Worm (Caenorhabditis elegans): Measurements from ENCODE around the gene mcat-1.
A peak's percentile ranks its signal among the peaks of the same experiment; 100 is the strongest.

Gene mcat-1

ce11 chrII:122494-122893, 31.2 kb upstream of the mcat-1 start:
- TF ChIP-seq fos-1 (tag; optimal IDR thresholded peaks at IDR 0.05) (peak; percentile 88), elt-1 (tag; optimal IDR thresholded peaks at IDR 0.05) (no peak)

- TF ChIP-seq ceh-16 (tag; optimal IDR thresholded peaks at IDR 0.05) (no peak), mbf-1 (tag; optimal IDR thresholded peaks at IDR 0.05) (no peak), nhr-10 (tag; optimal IDR thresholded peaks at IDR 0.05) (no peak), sma-9 (GFP tag; optimal IDR thresholded peaks at IDR 0.05) (no peak), sma-9 (tag; optimal IDR thresholded peaks at IDR 0.05) (no peak), C34F6.9 (tag; optimal IDR thresholded peaks at IDR 0.05) (peak; percentile 8), nhr-21 (tag; optimal IDR thresholded peaks at IDR 0.05) (no peak), alr-1 (tag; optimal IDR thresholded peaks at IDR 0.05) (no peak), egl-27 (tag; optimal IDR thresholded peaks at IDR 0.05) (no peak), snpc-4 (tag; optimal IDR thresholded peaks at IDR 0.05) (no peak), nhr-25 (tag; optimal IDR thresholded peaks at IDR 0.05) (no peak), mab-5 (tag; optimal IDR thresholded peaks at IDR 0.05) (no peak), ama-1 (optimal IDR thresholded peaks at IDR 0.05) (no peak), fos-1 (tag; optimal IDR thresholded peaks at IDR 0.05) (peak; percentile 35), peb-1 (tag; optimal IDR thresholded peaks at IDR 0.05) (no peak), sma-3 (GFP tag; optimal IDR thresholded peaks at IDR 0.05) (peak; percentile 13), nhr-6 (tag; optimal IDR thresholded peaks at IDR 0.05) (no peak), lin-13 (GFP tag; optimal IDR thresholded peaks at IDR 0.05) (no peak)
These were observed 30.7 kb upstream of the mcat-1 start for ce11 chrII:122008-122407.

ce11 chrII:121121-121520, 29.8 kb upstream of the mcat-1 start, which contains the start of gene K10B4.3:
Gene K10B4.3, minus strand, starts transcription at chrII:121221.
- TF ChIP-seq nhr-10 (tag; optimal IDR thresholded peaks at IDR 0.05): no peak
- TF ChIP-seq lsy-2 (tag; optimal IDR thresholded peaks at IDR 0.05): no peak
- TF ChIP-seq blmp-1 (tag; optimal IDR thresholded peaks at IDR 0.05; ENCODE audit: insufficient read depth): no peak
- TF ChIP-seq R02D3.7 (tag; optimal IDR thresholded peaks at IDR 0.05): no peak
- no peak for TF ChIP-seq ceh-82 (tag; optimal IDR thresholded peaks at IDR 0.05)
- TF ChIP-seq nhr-129 (tag; optimal IDR thresholded peaks at IDR 0.05): no peak

ce11 chrII:116916-117315, 25.6 kb upstream of the mcat-1 start, which contains the start of gene srt-54:
Gene srt-54, plus strand, starts transcription at chrII:117216.
- TF ChIP-seq nhr-10 (tag; optimal IDR thresholded peaks at IDR 0.05) (no peak), aly-2 (tag; optimal IDR thresholded peaks at IDR 0.05) (no peak), sma-3 (GFP tag; optimal IDR thresholded peaks at IDR 0.05) (no peak), nhr-12 (tag; optimal IDR thresholded peaks at IDR 0.05) (no peak), sma-9 (GFP tag; optimal IDR thresholded peaks at IDR 0.05) (no peak), sma-9 (tag; optimal IDR thresholded peaks at IDR 0.05) (no peak), elt-3 (tag; optimal IDR thresholded peaks at IDR 0.05) (no peak), lsy-2 (tag; optimal IDR thresholded peaks at IDR 0.05) (no peak), nhr-23 (tag; optimal IDR thresholded peaks at IDR 0.05) (no peak), nhr-129 (tag; optimal IDR thresholded peaks at IDR 0.05) (no peak), alr-1 (tag; optimal IDR thresholded peaks at IDR 0.05) (no peak), nhr-237 (tag; optimal IDR thresholded peaks at IDR 0.05) (no peak), nhr-11 (tag; optimal IDR thresholded peaks at IDR 0.05) (no peak), ztf-11 (tag; optimal IDR thresholded peaks at IDR 0.05) (no peak), lin-39 (tag; optimal IDR thresholded peaks at IDR 0.05) (no peak), egl-27 (tag; optimal IDR thresholded peaks at IDR 0.05) (no peak), skn-1 (tag; optimal IDR thresholded peaks at IDR 0.05) (no peak), unc-55 (GFP tag; optimal IDR thresholded peaks at IDR 0.05) (no peak), snpc-4 (tag; optimal IDR thresholded peaks at IDR 0.05) (no peak)

ce11 chrII:112231-112630, 20.9 kb upstream of the mcat-1 start:
- no peak for TF ChIP-seq nhr-10 (tag; optimal IDR thresholded peaks at IDR 0.05)
- TF ChIP-seq ztf-11 (tag; optimal IDR thresholded peaks at IDR 0.05): no peak
- TF ChIP-seq elt-3 (tag; optimal IDR thresholded peaks at IDR 0.05): no peak
- TF ChIP-seq sma-9 (GFP tag; optimal IDR thresholded peaks at IDR 0.05): no peak
- no peak for TF ChIP-seq sma-9 (tag; optimal IDR thresholded peaks at IDR 0.05)
- no peak for TF ChIP-seq ama-1 (optimal IDR thresholded peaks at IDR 0.05)
- TF ChIP-seq sma-3 (GFP tag; optimal IDR thresholded peaks at IDR 0.05): peak; percentile 28
- peak; percentile 15 for TF ChIP-seq nhr-129 (tag; optimal IDR thresholded peaks at IDR 0.05)
- no peak for TF ChIP-seq aly-2 (tag; optimal IDR thresholded peaks at IDR 0.05)
- TF ChIP-seq mab-5 (tag; optimal IDR thresholded peaks at IDR 0.05): no peak

Data from whole organism, L2 larva.